Fruit fly (Drosophila melanogaster) whole organism, adult: ENCODE data around the gene Mical.

Experiments used
- CG1620 ChIP-seq: fragments of 200-800 bp; sonication (Bioruptor generic); optimal IDR thresholded peaks from 2 replicates; lab custom pipeline; 2016; ENCODE audit warnings: missing biosample characterization, missing genetic modification characterization
- Clk ChIP-seq: fragments of 200-800 bp; sonication (Bioruptor generic); optimal IDR thresholded peaks from 2 replicates; lab custom pipeline; 2017; ENCODE audit warnings: missing biosample characterization, missing genetic modification characterization
- Hr96 ChIP-seq: fragments of 200-800 bp; sonication (Bioruptor generic); optimal IDR thresholded peaks from 2 replicates; lab custom pipeline; 2016; ENCODE audit warnings: missing biosample characterization, missing genetic modification characterization
- kay ChIP-seq: fragments of 200-800 bp; sonication (Bioruptor generic); peaks from one replicate; lab custom pipeline; 2016; ENCODE audit warnings: missing biosample characterization, missing genetic modification characterization, borderline replicate concordance
- pad ChIP-seq: fragments of 200-800 bp; sonication (Bioruptor generic); optimal IDR thresholded peaks from 3 replicates; lab custom pipeline; 2017; ENCODE audit warnings: missing biosample characterization, missing genetic modification characterization, mild to moderate bottlenecking, moderate library complexity, missing genetic modification reagents
- tj ChIP-seq: fragments of 200-800 bp; sonication (Bioruptor generic); optimal IDR thresholded peaks from 3 replicates; lab custom pipeline; 2017; ENCODE audit warnings: missing biosample characterization, mild to moderate bottlenecking, missing genetic modification characterization, moderate library complexity

dm6 chr3R:10066470-10066869 is 23.8 kb upstream of the Mical start, which contains the start of gene CG33783:
- TF ChIP-seq Clk (GFP tag; lab: Kevin White, UChicago) (no peak), tj (GFP tag; lab: Kevin White, UChicago) (no peak), Hr96 (GFP tag; lab: Kevin White, UChicago) (no peak), CG1620 (GFP tag; lab: Kevin White, UChicago) (no peak), kay (no peak), pad (GFP tag; lab: Kevin White, UChicago) (no peak)
